Worm (Caenorhabditis elegans): ENCODE measurements around the gene mrp-7.

DNA sequence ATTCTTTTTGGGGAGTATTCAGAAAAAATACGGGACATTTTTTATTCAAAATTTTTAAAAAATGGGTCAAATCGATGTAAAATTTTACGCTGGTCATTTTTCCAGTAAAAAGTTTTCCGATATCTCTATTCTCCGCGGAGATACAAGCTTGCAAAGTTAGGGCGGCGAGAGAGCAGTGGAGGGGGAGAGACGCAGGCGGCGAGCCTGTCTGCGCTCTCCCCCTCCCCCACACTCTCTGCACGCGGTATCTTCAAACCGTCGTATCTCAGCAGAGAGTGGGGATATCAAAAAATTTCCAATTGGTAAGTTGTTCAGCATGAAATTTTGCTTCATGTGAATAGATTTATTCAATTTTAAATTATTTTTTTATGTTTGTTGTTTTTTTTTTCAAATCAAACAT, 2.8 kb upstream of the mrp-7 start:
- no peak for TF ChIP-seq ama-1 (optimal IDR thresholded peaks at IDR 0.05)
- TF ChIP-seq ceh-36 (tag; optimal IDR thresholded peaks at IDR 0.05) = no peak
- TF ChIP-seq tbx-11 (GFP tag; IDR thresholded peaks at IDR 0.05) = no peak
- no peak for TF ChIP-seq flt-1 (GFP tag; IDR thresholded peaks at IDR 0.05)
- TF ChIP-seq ceh-13 (GFP tag; optimal IDR thresholded peaks at IDR 0.05) = no peak
- TF ChIP-seq pes-1 (GFP tag; IDR thresholded peaks at IDR 0.05) = no peak
- no peak for TF ChIP-seq B0310.2 (tag; optimal IDR thresholded peaks at IDR 0.05)
- TF ChIP-seq aly-1 (tag; optimal IDR thresholded peaks at IDR 0.05) = no peak

All from whole organism, early embryonic.